Worm (Caenorhabditis elegans) whole organism, mixed stage, embryonic: Measurements from ENCODE around the gene ttr-48.

ENCODE experiments used
- ces-1 ChIP-seq: fragments of 150-350 bp; optimal IDR thresholded peaks from 2 replicates; lab custom pipeline; 2014; ENCODE audit warnings: missing biosample characterization, missing genetic modification reagents, missing genetic modification characterization
- lsy-2 ChIP-seq: fragments of 150-350 bp; optimal IDR thresholded peaks from 2 replicates; lab custom pipeline; 2014; ENCODE audit warnings: missing biosample characterization, missing genetic modification characterization
- nhr-237 ChIP-seq: fragments of 150-350 bp; optimal IDR thresholded peaks from 2 replicates; lab custom pipeline; 2014; ENCODE audit warnings: missing biosample characterization, missing genetic modification characterization
- nhr-76 ChIP-seq: sonication (generic microtip); optimal IDR thresholded peaks from 2 replicates; lab custom pipeline; 2017; ENCODE audit warnings: missing biosample characterization, missing genetic modification characterization
- pha-4 ChIP-seq: fragments of 150-350 bp; optimal IDR thresholded peaks from 2 replicates; lab custom pipeline; 2018; ENCODE audit warnings: missing biosample characterization, missing genetic modification reagents, missing genetic modification characterization
- sem-2 ChIP-seq: fragments of 200-800 bp; sonication (Bioruptor generic); optimal IDR thresholded peaks from 2 replicates; lab custom pipeline; 2018; ENCODE audit warnings: mild to moderate bottlenecking, missing genetic modification characterization, missing compliant biosample characterization
- sptf-1 ChIP-seq: sonication (generic microtip); optimal IDR thresholded peaks from 2 replicates; lab custom pipeline; 2017; ENCODE audit warnings: mild to moderate bottlenecking, missing genetic modification characterization, moderate library complexity, missing compliant biosample characterization
- unc-62 ChIP-seq: fragments of 150-350 bp; optimal IDR thresholded peaks from 2 replicates; lab custom pipeline; 2014; ENCODE audit warnings: missing biosample characterization, missing genetic modification reagents, missing genetic modification characterization

ce11 chrX:3878233-3878632 is 36.0 kb upstream of the ttr-48 start, which contains the start of gene F47F2.1:
- TF ChIP-seq nhr-237 (tag; lab: Kevin White, UChicago) (no peak), sptf-1 (tag; lab: Kevin White, UChicago) (no peak), nhr-76 (tag; lab: Kevin White, UChicago) (no peak), ces-1 (GFP tag; lab: Kevin White, UChicago) (no peak), lsy-2 (tag; lab: Kevin White, UChicago) (no peak), sem-2 (GFP tag; lab: Kevin White, UChicago) (no peak), pha-4 (tag; lab: Kevin White, UChicago) (no peak), unc-62 (GFP tag; lab: Kevin White, UChicago) (no peak)
